Fruit fly (Drosophila melanogaster): ENCODE data around the gene sgl.
A peak's percentile ranks its signal among the peaks of the same experiment; 100 is the strongest.

The sgl gene

DNA sequence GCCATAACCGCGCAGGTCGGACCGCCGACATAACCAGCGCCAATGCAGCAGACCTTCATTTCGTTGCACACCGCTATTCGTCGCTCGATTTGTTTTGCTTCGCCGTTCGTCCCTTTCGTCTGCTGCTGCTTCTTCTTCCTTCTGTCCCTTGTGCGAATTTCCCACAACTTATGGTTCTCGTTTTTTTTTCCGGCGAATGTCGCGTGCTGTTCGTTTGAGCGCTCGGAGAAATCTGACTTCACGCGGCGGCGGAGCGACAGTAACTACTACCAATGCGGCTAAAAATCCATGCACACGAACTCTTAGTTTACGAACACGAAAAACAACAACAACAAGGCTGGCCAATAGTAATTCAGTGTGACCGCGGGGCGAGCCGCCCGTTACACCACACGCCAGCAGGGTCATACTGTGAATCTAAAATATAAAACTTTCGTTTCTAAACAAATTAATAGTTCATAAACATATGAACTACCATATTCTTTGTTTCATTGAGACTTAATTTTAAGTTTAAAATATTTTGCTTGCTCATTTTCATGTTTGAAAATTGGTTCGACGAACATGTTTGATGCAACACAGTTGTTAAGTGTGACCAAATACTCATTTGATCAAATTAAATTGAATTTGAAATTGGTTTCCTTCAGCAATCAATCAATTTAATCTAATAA, at the start of gene sgl (continued):
- TF ChIP-seq CG33213 (GFP tag; optimal IDR thresholded peaks at IDR 0.05) (peak; percentile 83), CG12391 (tag; optimal IDR thresholded peaks at IDR 0.05) (peak; percentile 48), chm (GFP tag; IDR thresholded peaks at IDR 0.05) (peak; percentile 81), CG10274 (GFP tag; optimal IDR thresholded peaks at IDR 0.05) (no peak), CG13624 (GFP tag; optimal IDR thresholded peaks at IDR 0.05) (peak; percentile 17), Neu2 (GFP tag; optimal IDR thresholded peaks at IDR 0.05; ENCODE audit: borderline replicate concordance) (no peak), CG11085 (GFP tag; IDR thresholded peaks at IDR 0.05) (no peak), repo (GFP tag; optimal IDR thresholded peaks at IDR 0.05) (no peak), cato (GFP tag; optimal IDR thresholded peaks at IDR 0.05; ENCODE audit: borderline replicate concordance) (no peak), CG18599 (GFP tag; optimal IDR thresholded peaks at IDR 0.05) (no peak), CG12659 (GFP tag; optimal IDR thresholded peaks at IDR 0.05) (peak; percentile 66), Awh (GFP tag; IDR thresholded peaks at IDR 0.05) (0 out of 2 replicates have a peak, but pooled peaks have one; percentile 25), Oaz (GFP tag; IDR thresholded peaks at IDR 0.05) (no peak), Tbp (GFP tag; optimal IDR thresholded peaks at IDR 0.05) (no peak), knrl (GFP tag; IDR thresholded peaks at IDR 0.05; ENCODE audit: partially characterized antibody) (peak; percentile 34; the same call in 1 of the 3 replicates), Dref (GFP tag; IDR thresholded peaks at IDR 0.05) (peak; percentile 34; the same call in 1 of the 2 replicates), dimm (GFP tag; IDR thresholded peaks at IDR 0.05) (no peak), CG3995 (GFP tag; optimal IDR thresholded peaks at IDR 0.05) (no peak), Dp (GFP tag; optimal IDR thresholded peaks at IDR 0.05) (peak; percentile 66), CG12769 (tag; optimal IDR thresholded peaks at IDR 0.05) (no peak), Hey (tag; optimal IDR thresholded peaks at IDR 0.05) (no peak), CG4404 (GFP tag; IDR thresholded peaks at IDR 0.05) (no peak), Sox102F (GFP tag; optimal IDR thresholded peaks at IDR 0.05) (no peak), CG4360 (GFP tag; IDR thresholded peaks at IDR 0.05) (peak; percentile 80), Vsx1 (GFP tag; optimal IDR thresholded peaks at IDR 0.05) (no peak), sisA (GFP tag; IDR thresholded peaks at IDR 0.05) (no peak), slbo (GFP tag; IDR thresholded peaks at IDR 0.05) (peak; percentile 48), CG31441 (GFP tag; IDR thresholded peaks at IDR 0.05) (no peak), Hand (GFP tag; optimal IDR thresholded peaks at IDR 0.05) (no peak), stwl (tag; optimal IDR thresholded peaks at IDR 0.05) (peak; percentile 99), seq (GFP tag; IDR thresholded peaks at IDR 0.05) (peak; percentile 7; the same call in 1 of the 2 replicates), bowl (GFP tag; IDR thresholded peaks at IDR 0.05) (0 out of 2 replicates have a peak, but pooled peaks have one; percentile 26), ci (GFP tag; IDR thresholded peaks at IDR 0.05) (peak; percentile 76), CG2889 (GFP tag; IDR thresholded peaks at IDR 0.05) (no peak), Chrac-16 (GFP tag; optimal IDR thresholded peaks at IDR 0.05) (no peak), CG15011 (GFP tag; optimal IDR thresholded peaks at IDR 0.05) (no peak), exex (tag; optimal IDR thresholded peaks at IDR 0.05) (peak; percentile 19), CG12219 (GFP tag; optimal IDR thresholded peaks at IDR 0.05) (no peak), tup (GFP tag; optimal IDR thresholded peaks at IDR 0.05) (no peak), prd (optimal IDR thresholded peaks at IDR 0.05) (no peak), prd (GFP tag; IDR thresholded peaks at IDR 0.05) (no peak), dpn (GFP tag; optimal IDR thresholded peaks at IDR 0.05) (peak in 1 of 2 experiments; percentile 42), HLHmδ (GFP tag; optimal IDR thresholded peaks at IDR 0.05) (peak; percentile 76), MESR4 (GFP tag; optimal IDR thresholded peaks at IDR 0.05) (peak; percentile 57), Spps (tag; optimal IDR thresholded peaks at IDR 0.05) (no peak), CG11456 (GFP tag; IDR thresholded peaks at IDR 0.05) (peak; percentile 66; the same call in 2 of the 3 replicates), Nf-YA (GFP tag; IDR thresholded peaks at IDR 0.05) (peak; percentile 91), dysf (GFP tag; IDR thresholded peaks at IDR 0.05) (0 out of 3 replicates have a peak, but pooled peaks have one; percentile 10), Rfx (GFP tag; IDR thresholded peaks at IDR 0.05) (peak; percentile 69), fu2 (GFP tag; optimal IDR thresholded peaks at IDR 0.05) (no peak)

All from whole organism, embryonic.